Worm (Caenorhabditis elegans): ENCODE measurements around the gene mig-32.

- TF ChIP-seq pqm-1 (tag; optimal IDR thresholded peaks at IDR 0.05), result no peak
- no peak for TF ChIP-seq ceh-82 (tag; optimal IDR thresholded peaks at IDR 0.05)
- no peak for TF ChIP-seq lin-39 (tag; optimal IDR thresholded peaks at IDR 0.05)
- TF ChIP-seq aha-1 (tag; optimal IDR thresholded peaks at IDR 0.05), result no peak
- no peak for TF ChIP-seq mdl-1 (tag; optimal IDR thresholded peaks at IDR 0.05)
- TF ChIP-seq unc-130 (tag; optimal IDR thresholded peaks at IDR 0.05), result no peak
Measured at ce11 chrIV:12093384-12093783, 1.4 kb upstream of the mig-32 start, which contains the start of gene cpsf-4.
